Fruit fly (Drosophila melanogaster) whole organism: ENCODE measurements around the gene CG6785.
"Not testable (repeated sequence)": the region's sequence is repeated elsewhere in the genome, so short reads cannot be mapped to it uniquely, and the experiment has no call there.

Experiments used
- CG8478 ChIP-seq: fragments of >200 bp; optimal IDR thresholded peaks from 2 replicates; lab custom pipeline; 2018; ENCODE audit warnings: inconsistent platforms
- Dll ChIP-seq: fragments of >200 bp; optimal IDR thresholded peaks from 2 replicates; lab custom pipeline; 2017
- EcR ChIP-seq, 2 experiments: fragments of >200 bp; optimal IDR thresholded peaks; 2 replicates each; lab custom pipeline; 2017; ENCODE audit warnings: missing biosample characterization in 2 of 2, missing genetic modification characterization in 2 of 2, missing genetic modification reagents in 2 of 2
- pan ChIP-seq: fragments of >200 bp; optimal IDR thresholded peaks from 2 replicates; lab custom pipeline; 2017
- psq ChIP-seq: fragments of >200 bp; optimal IDR thresholded peaks from 2 replicates; lab custom pipeline; 2017
- usp ChIP-seq: fragments of >200 bp; optimal IDR thresholded peaks from 2 replicates; lab custom pipeline; 2017; ENCODE audit warnings: missing biosample characterization, missing genetic modification characterization, mixed read lengths

CG6785 gene

dm6 chr2L:11996509-11996908 lies 48.5 kb downstream of the CG6785 start, which contains the start of gene Ada1-1:
Gene Ada1-1, plus strand, starts transcription at chr2L:11996809.
- TF ChIP-seq psq; CG8478 (lab: Kevin White, UChicago); pan (lab: Kevin White, UChicago): not testable (repeated sequence)

- TF ChIP-seq CG8478 (lab: Kevin White, UChicago); usp (GFP tag; lab: Kevin White, UChicago); EcR (GFP tag; optimal IDR thresholded peaks at IDR 0.05; lab: Kevin White, UChicago): not testable (repeated sequence)
Observed at dm6 chr2L:11995332-11995790, 49.6 kb downstream of the CG6785 start, which contains the start of the genes CG18789 and Qtzl. Gene CG18789, minus strand, starts transcription at chr2L:11995432. Gene Qtzl, plus strand, starts transcription at chr2L:11995740.

dm6 chr2L:11992602-11993001 lies 52.4 kb downstream of the CG6785 start, which contains the start of gene Ada1-2:
Gene Ada1-2, plus strand, starts transcription at chr2L:11992902.
- not testable (repeated sequence) for TF ChIP-seq Dll (lab: Kevin White, UChicago); EcR (GFP tag; optimal IDR thresholded peaks at IDR 0.05; lab: Kevin White, UChicago); usp (GFP tag; lab: Kevin White, UChicago)
